Fruit fly (Drosophila melanogaster) whole organism: ENCODE data around the gene Ssk.

Experiments
- CG8478 ChIP-seq: fragments of >200 bp; optimal IDR thresholded peaks from 2 replicates; lab custom pipeline; 2018; ENCODE audit warnings: inconsistent platforms
- Dll ChIP-seq: fragments of >200 bp; optimal IDR thresholded peaks from 2 replicates; lab custom pipeline; 2017
- EcR ChIP-seq, 2 experiments: fragments of >200 bp; optimal IDR thresholded peaks; 2 replicates each; lab custom pipeline; 2017; ENCODE audit warnings: missing biosample characterization in 2 of 2, missing genetic modification characterization in 2 of 2, missing genetic modification reagents in 2 of 2
- pan ChIP-seq: fragments of >200 bp; optimal IDR thresholded peaks from 2 replicates; lab custom pipeline; 2017
- psq ChIP-seq: fragments of >200 bp; optimal IDR thresholded peaks from 2 replicates; lab custom pipeline; 2017
- usp ChIP-seq: fragments of >200 bp; optimal IDR thresholded peaks from 2 replicates; lab custom pipeline; 2017; ENCODE audit warnings: missing biosample characterization, missing genetic modification characterization, mixed read lengths

Gene Ssk

dm6 chr3L:20187885-20188570 is at the start of gene Ssk:
Gene Ssk (plus strand): TSS chr3L:20188522.
- TF ChIP-seq CG8478 (lab: Kevin White, UChicago) (no peak), EcR (GFP tag; optimal IDR thresholded peaks at IDR 0.05; lab: Kevin White, UChicago) (no peak), usp (GFP tag; lab: Kevin White, UChicago) (no peak), pan (lab: Kevin White, UChicago) (no peak), Dll (no peak), psq (no peak)

- no peak for TF ChIP-seq psq
- no peak for TF ChIP-seq Dll
- TF ChIP-seq CG8478 (lab: Kevin White, UChicago): no peak
- TF ChIP-seq pan (lab: Kevin White, UChicago): no peak
- TF ChIP-seq usp (GFP tag; lab: Kevin White, UChicago): no peak
- no peak for TF ChIP-seq EcR (GFP tag; optimal IDR thresholded peaks at IDR 0.05; lab: Kevin White, UChicago)
These were observed 47.6 kb upstream of the Ssk start, which contains the start of gene CG7328 for dm6 chr3L:20140589-20141207. Gene CG7328 (minus strand): TSS chr3L:20140607.

dm6 chr3L:20168152-20168551 is 20.2 kb upstream of the Ssk start:
- TF ChIP-seq EcR (GFP tag; optimal IDR thresholded peaks at IDR 0.05; lab: Kevin White, UChicago) (no peak), pan (lab: Kevin White, UChicago) (no peak), psq (no peak), Dll (no peak), CG8478 (lab: Kevin White, UChicago) (no peak)

- no peak for TF ChIP-seq pan (lab: Kevin White, UChicago)
- no peak for TF ChIP-seq CG8478 (lab: Kevin White, UChicago)
- TF ChIP-seq Dll: no peak
- no peak for TF ChIP-seq psq
- no peak for TF ChIP-seq usp (GFP tag; lab: Kevin White, UChicago)
- no peak for TF ChIP-seq EcR (GFP tag; optimal IDR thresholded peaks at IDR 0.05; lab: Kevin White, UChicago)
These were observed 10.6 kb upstream of the Ssk start for dm6 chr3L:20177697-20178096.

dm6 chr3L:20178101-20178500 is 10.2 kb upstream of the Ssk start:
- TF ChIP-seq psq: no peak
- TF ChIP-seq EcR (GFP tag; optimal IDR thresholded peaks at IDR 0.05; lab: Kevin White, UChicago): no peak
- TF ChIP-seq CG8478 (lab: Kevin White, UChicago): no peak
- TF ChIP-seq usp (GFP tag; lab: Kevin White, UChicago): no peak
- TF ChIP-seq pan (lab: Kevin White, UChicago): no peak
- TF ChIP-seq Dll: no peak

dm6 chr3L:20182799-20183198 is 5.5 kb upstream of the Ssk start:
- TF ChIP-seq pan (lab: Kevin White, UChicago): no peak
- TF ChIP-seq EcR (GFP tag; optimal IDR thresholded peaks at IDR 0.05; lab: Kevin White, UChicago): no peak
- TF ChIP-seq CG8478 (lab: Kevin White, UChicago): no peak
- TF ChIP-seq psq: no peak
- no peak for TF ChIP-seq usp (GFP tag; lab: Kevin White, UChicago)
- no peak for TF ChIP-seq Dll

- no peak for TF ChIP-seq CG8478 (lab: Kevin White, UChicago)
- TF ChIP-seq pan (lab: Kevin White, UChicago): no peak
- TF ChIP-seq EcR (GFP tag; optimal IDR thresholded peaks at IDR 0.05; lab: Kevin White, UChicago): no peak
- no peak for TF ChIP-seq usp (GFP tag; lab: Kevin White, UChicago)
- TF ChIP-seq psq: no peak
- TF ChIP-seq Dll: no peak
These were observed 4.8 kb upstream of the Ssk start for dm6 chr3L:20183345-20184088.

dm6 chr3L:20185206-20185868 is 3.0 kb upstream of the Ssk start:
- no peak for TF ChIP-seq pan (lab: Kevin White, UChicago)
- TF ChIP-seq psq: no peak
- no peak for TF ChIP-seq Dll

- no peak for TF ChIP-seq psq
These were observed 2.4 kb upstream of the Ssk start for dm6 chr3L:20185886-20186285.

dm6 chr3L:20186294-20187020 is 1.9 kb upstream of the Ssk start:
- TF ChIP-seq psq: no peak
- TF ChIP-seq Dll: no peak
- no peak for TF ChIP-seq CG8478 (lab: Kevin White, UChicago)
- no peak for TF ChIP-seq usp (GFP tag; lab: Kevin White, UChicago)
- TF ChIP-seq EcR (GFP tag; optimal IDR thresholded peaks at IDR 0.05; lab: Kevin White, UChicago): peak in 1 of 2 experiments; percentile 24
- TF ChIP-seq pan (lab: Kevin White, UChicago): no peak

- TF ChIP-seq usp (GFP tag; lab: Kevin White, UChicago) (no peak), EcR (GFP tag; optimal IDR thresholded peaks at IDR 0.05; lab: Kevin White, UChicago) (no peak), pan (lab: Kevin White, UChicago) (no peak), CG8478 (lab: Kevin White, UChicago) (no peak), psq (no peak)
These were observed 3.5 kb downstream of the Ssk start for dm6 chr3L:20191848-20192247.
